Worm (Caenorhabditis elegans): Measurements from ENCODE around the gene T24C2.5.

ce11 chrX:14525325-14526305, 8.6 kb upstream of the T24C2.5 start:
- peak; percentile 69 for TF ChIP-seq ceh-83 (GFP tag; optimal IDR thresholded peaks at IDR 0.05)
- peak; percentile 89 for TF ChIP-seq elt-3 (tag; optimal IDR thresholded peaks at IDR 0.05)
- no peak for TF ChIP-seq flh-1 (GFP tag; optimal IDR thresholded peaks at IDR 0.05)
- TF ChIP-seq mep-1 (tag; optimal IDR thresholded peaks at IDR 0.05), result peak; percentile 98
